Fruit fly (Drosophila melanogaster) whole organism, prepupa: ENCODE data around the gene CG9330.

Source experiments
- CG11294 ChIP-seq: fragments of 200-800 bp; sonication (Bioruptor generic); IDR thresholded peaks from 2 replicates; pipeline ENCODE4 v1.3.6; 2022; ENCODE audit warnings: missing biosample characterization, missing genetic modification characterization
- CG31627 ChIP-seq: fragments of 200-800 bp; sonication (Bioruptor generic); optimal IDR thresholded peaks from 3 replicates; lab custom pipeline; 2016; ENCODE audit warnings: missing biosample characterization, missing genetic modification characterization
- Eip78C ChIP-seq: fragments of 200-800 bp; sonication (Bioruptor generic); peaks from one replicate; lab custom pipeline; 2016; ENCODE audit warnings: missing biosample characterization, missing genetic modification characterization
- Ets21C ChIP-seq: fragments of 200-800 bp; sonication (Bioruptor generic); optimal IDR thresholded peaks from 3 replicates; lab custom pipeline; 2016; ENCODE audit warnings: missing biosample characterization, missing genetic modification characterization
- Gug ChIP-seq: fragments of 200-800 bp; sonication (Bioruptor generic); IDR thresholded peaks from 2 replicates; pipeline ENCODE4 v1.3.6; 2022; ENCODE audit warnings: missing biosample characterization, missing genetic modification characterization
- Hr38 ChIP-seq: sonication (Bioruptor generic); optimal IDR thresholded peaks from 2 replicates; lab custom pipeline; 2016; ENCODE audit warnings: missing biosample characterization, missing genetic modification characterization
- acj6 ChIP-seq: fragments of 200-800 bp; sonication (Bioruptor generic); optimal IDR thresholded peaks from 3 replicates; lab custom pipeline; 2016; ENCODE audit warnings: missing biosample characterization, missing genetic modification characterization
- dsx ChIP-seq: fragments of 200-800 bp; optimal IDR thresholded peaks from 3 replicates; lab custom pipeline; 2019; ENCODE audit warnings: missing biosample characterization, mild to moderate bottlenecking, missing genetic modification characterization, moderate library complexity; ENCODE audit not compliant: poor library complexity, severe bottlenecking
- eg ChIP-seq: fragments of 200-800 bp; sonication (Bioruptor generic); IDR thresholded peaks from 3 replicates; pipeline ENCODE4 v1.3.6; 2022; ENCODE audit warnings: missing biosample characterization, missing genetic modification characterization

DNA sequence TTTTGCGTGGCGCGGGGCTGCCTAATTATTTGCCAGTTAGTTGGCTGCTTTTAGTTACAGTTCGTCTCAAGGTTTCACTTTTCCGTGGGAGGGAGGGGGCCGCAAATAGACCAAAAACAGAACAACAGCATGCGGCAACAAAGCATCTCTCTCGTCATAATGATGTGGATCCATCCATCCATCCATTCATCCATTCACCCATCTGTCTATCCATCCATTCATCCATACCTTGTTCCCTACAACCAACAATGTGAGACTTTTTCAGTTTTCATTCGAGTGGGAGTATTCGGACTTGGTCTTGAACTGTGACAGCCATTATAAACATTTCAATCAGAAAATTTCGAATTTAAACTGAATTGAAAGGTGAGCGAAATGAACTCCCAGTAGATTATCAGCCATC lies 6.7 kb upstream of the CG9330 start:
- no peak for TF ChIP-seq Gug (GFP tag; lab: Robert Waterston, UW)
- TF ChIP-seq Ets21C (GFP tag; lab: Kevin White, UChicago): no peak
- no peak for TF ChIP-seq dsx (GFP tag; lab: Kevin White, UChicago)
- no peak for TF ChIP-seq Hr38 (GFP tag; lab: Kevin White, UChicago)
- TF ChIP-seq acj6 (GFP tag; lab: Kevin White, UChicago): no peak
- no peak for TF ChIP-seq CG31627 (GFP tag; lab: Kevin White, UChicago)
- no peak for TF ChIP-seq CG11294
- TF ChIP-seq eg: no peak
- no peak for TF ChIP-seq Eip78C (GFP tag; lab: Kevin White, UChicago)
